Fruit fly (Drosophila melanogaster) whole organism, embryonic: ENCODE data around the gene Sytbeta.
A peak's percentile ranks its signal among the peaks of the same experiment; 100 is the strongest.

Experiments used
- B-H1 ChIP-seq: fragments of 200-800 bp; sonication (Bioruptor generic); IDR thresholded peaks from 3 replicates; pipeline ENCODE4 v1.3.6; 2022; ENCODE audit warnings: missing biosample characterization, missing genetic modification characterization
- Blimp-1 ChIP-seq: fragments of 200-800 bp; sonication (Bioruptor generic); optimal IDR thresholded peaks from 3 replicates; lab custom pipeline; 2018; ENCODE audit warnings: missing biosample characterization, missing genetic modification characterization, mild to moderate bottlenecking, moderate library complexity, missing genetic modification reagents
- CG10565 ChIP-seq: fragments of 200-800 bp; sonication (Bioruptor generic); optimal IDR thresholded peaks from 3 replicates; lab custom pipeline; 2016; ENCODE audit warnings: missing biosample characterization, mild to moderate bottlenecking, missing genetic modification characterization
- CG10979 ChIP-seq: fragments of 200-800 bp; sonication (Bioruptor generic); optimal IDR thresholded peaks from 2 replicates; lab custom pipeline; 2018; ENCODE audit warnings: missing biosample characterization, mild to moderate bottlenecking, missing genetic modification characterization, moderate library complexity
- CG11504 ChIP-seq: fragments of 200-800 bp; sonication (Bioruptor generic); optimal IDR thresholded peaks from 3 replicates; lab custom pipeline; 2019; ENCODE audit warnings: missing biosample characterization, mild to moderate bottlenecking, missing genetic modification characterization, moderate library complexity
- CG13123 ChIP-seq: fragments of 200-800 bp; sonication (Bioruptor generic); optimal IDR thresholded peaks from 2 replicates; lab custom pipeline; 2016; ENCODE audit warnings: missing biosample characterization, missing genetic modification characterization
- CG15011 ChIP-seq: fragments of 200-800 bp; sonication (Bioruptor generic); optimal IDR thresholded peaks from 3 replicates; lab custom pipeline; 2018; ENCODE audit warnings: missing biosample characterization, mild to moderate bottlenecking, missing genetic modification characterization
- CG15073 ChIP-seq: fragments of 200-800 bp; sonication (Bioruptor generic); optimal IDR thresholded peaks from 2 replicates; lab custom pipeline; 2016; ENCODE audit warnings: missing biosample characterization, missing genetic modification characterization
- CG1603 ChIP-seq: fragments of 200-800 bp; sonication (Bioruptor generic); optimal IDR thresholded peaks from 2 replicates; lab custom pipeline; 2019; ENCODE audit warnings: missing biosample characterization, mild to moderate bottlenecking, missing genetic modification characterization, moderate library complexity
- CG1792 ChIP-seq: fragments of 200-800 bp; sonication (Bioruptor generic); optimal IDR thresholded peaks from 2 replicates; lab custom pipeline; 2016; ENCODE audit warnings: missing biosample characterization, missing genetic modification characterization
- CG2712 ChIP-seq: fragments of 200-800 bp; optimal IDR thresholded peaks from 3 replicates; lab custom pipeline; 2019; ENCODE audit warnings: missing biosample characterization, mild to moderate bottlenecking, missing genetic modification characterization, moderate library complexity
- CG2875 ChIP-seq: fragments of 200-800 bp; sonication (Bioruptor generic); optimal IDR thresholded peaks from 2 replicates; lab custom pipeline; 2017; ENCODE audit warnings: missing biosample characterization, mild to moderate bottlenecking, missing genetic modification characterization, missing genetic modification reagents
- CG2889 ChIP-seq: fragments of 200-800 bp; sonication (Bioruptor generic); IDR thresholded peaks from 3 replicates; pipeline ENCODE4 v1.3.6; 2022; ENCODE audit warnings: missing biosample characterization, missing genetic modification characterization
- CG30403 ChIP-seq: fragments of 200-800 bp; sonication (Bioruptor generic); optimal IDR thresholded peaks from 3 replicates; lab custom pipeline; 2016; ENCODE audit warnings: missing biosample characterization, missing genetic modification characterization
- CG3281 ChIP-seq: fragments of 200-800 bp; sonication (Bioruptor generic); optimal IDR thresholded peaks from 3 replicates; lab custom pipeline; 2017; ENCODE audit warnings: missing biosample characterization, mild to moderate bottlenecking, missing genetic modification characterization
- CG33557 ChIP-seq: fragments of 200-800 bp; sonication (Bioruptor generic); optimal IDR thresholded peaks from 2 replicates; lab custom pipeline; 2019; ENCODE audit warnings: missing biosample characterization, mild to moderate bottlenecking, missing genetic modification characterization, moderate library complexity
- CG3726 ChIP-seq: fragments of 200-800 bp; sonication (Bioruptor generic); IDR thresholded peaks from 3 replicates; pipeline ENCODE4, ENCODE4 v1.3.6; 2022; ENCODE audit warnings: missing biosample characterization, missing genetic modification characterization
- CG5245 ChIP-seq: fragments of 200-800 bp; sonication (Bioruptor generic); optimal IDR thresholded peaks from 3 replicates; lab custom pipeline; 2016; ENCODE audit warnings: missing biosample characterization, missing genetic modification characterization
- CG6765 ChIP-seq: fragments of 200-800 bp; sonication (Bioruptor generic); optimal IDR thresholded peaks from 3 replicates; lab custom pipeline; 2017; ENCODE audit warnings: missing biosample characterization, mild to moderate bottlenecking, missing genetic modification characterization
- CG7357 ChIP-seq: fragments of 200-800 bp; sonication (Bioruptor generic); IDR thresholded peaks from 3 replicates; pipeline ENCODE4 v1.3.6; 2022; ENCODE audit warnings: missing biosample characterization, missing genetic modification characterization
- CG8281 ChIP-seq: fragments of 200-800 bp; sonication (Bioruptor generic); optimal IDR thresholded peaks from 2 replicates; lab custom pipeline; 2018; ENCODE audit warnings: missing biosample characterization, mild to moderate bottlenecking, missing genetic modification characterization, moderate library complexity
- CG8359 ChIP-seq: fragments of 200-800 bp; sonication (Bioruptor generic); optimal IDR thresholded peaks from 2 replicates; lab custom pipeline; 2017; ENCODE audit warnings: missing biosample characterization, mild to moderate bottlenecking, missing genetic modification characterization, borderline replicate concordance
- CG8388 ChIP-seq: fragments of 200-800 bp; sonication (Bioruptor generic); optimal IDR thresholded peaks from 2 replicates; lab custom pipeline; 2019; ENCODE audit warnings: missing biosample characterization, mild to moderate bottlenecking, missing genetic modification characterization, moderate library complexity
- D ChIP-seq, 2 experiments: fragments of 200-800 bp in 1 of 2; fragments of >200 bp in 1 of 2; sonication (Bioruptor generic) in 1 of 2; optimal IDR thresholded peaks; 2 replicates in 1 of 2; 3 replicates in 1 of 2; lab custom pipeline; 2017; ENCODE audit warnings: mild to moderate bottlenecking in 1 of 2, missing biosample characterization in 1 of 2, missing genetic modification characterization in 1 of 2, missing genetic modification reagents in 1 of 2
- Dek ChIP-seq: fragments of 200-800 bp; sonication (Bioruptor generic); optimal IDR thresholded peaks from 3 replicates; lab custom pipeline; 2019; ENCODE audit warnings: missing biosample characterization, mild to moderate bottlenecking, missing genetic modification characterization, moderate library complexity
- Dip2 ChIP-seq: fragments of 200-800 bp; sonication (Bioruptor generic); IDR thresholded peaks from 2 replicates; pipeline ENCODE4 v1.3.6; 2022; ENCODE audit warnings: missing biosample characterization, missing genetic modification characterization
- HLH4C ChIP-seq: fragments of 200-800 bp; sonication (Bioruptor generic); IDR thresholded peaks from 3 replicates; pipeline ENCODE4 v1.3.6; 2022; ENCODE audit warnings: missing biosample characterization, missing genetic modification characterization; ENCODE audit not compliant: partially characterized antibody
- Hr78 ChIP-seq, 2 experiments: fragments of 200-800 bp in 1 of 2; fragments of >200 bp in 1 of 2; sonication (Bioruptor generic) in 1 of 2; optimal IDR thresholded peaks; 2 replicates each; lab custom pipeline; 2017 to 2019; ENCODE audit warnings: missing biosample characterization in 2 of 2, missing genetic modification characterization in 2 of 2, mild to moderate bottlenecking in 1 of 2, moderate library complexity in 1 of 2
- Meics ChIP-seq: fragments of 200-800 bp; sonication (Bioruptor generic); optimal IDR thresholded peaks from 2 replicates; lab custom pipeline; 2017; ENCODE audit warnings: missing biosample characterization, mild to moderate bottlenecking, missing genetic modification characterization
- Neu2 ChIP-seq: fragments of 200-800 bp; sonication (Bioruptor generic); optimal IDR thresholded peaks from 3 replicates; lab custom pipeline; 2016; ENCODE audit warnings: missing biosample characterization, missing genetic modification characterization, borderline replicate concordance
- amos ChIP-seq: fragments of 200-800 bp; sonication (Bioruptor generic); IDR thresholded peaks from 2 replicates; pipeline ENCODE4 v1.3.6; 2022; ENCODE audit warnings: missing biosample characterization, missing genetic modification characterization; ENCODE audit not compliant: partially characterized antibody
- cad ChIP-seq: fragments of >200 bp; optimal IDR thresholded peaks from 2 replicates; lab custom pipeline; 2017; ENCODE audit warnings: missing biosample characterization, missing genetic modification characterization
- cg ChIP-seq: fragments of 200-800 bp; sonication (Bioruptor generic); optimal IDR thresholded peaks from 3 replicates; lab custom pipeline; 2019; ENCODE audit warnings: missing biosample characterization, mild to moderate bottlenecking, missing genetic modification characterization, moderate library complexity
- chm ChIP-seq: fragments of 200-800 bp; sonication (Bioruptor generic); IDR thresholded peaks from 2 replicates; pipeline ENCODE4 v1.3.6; 2022; ENCODE audit warnings: missing biosample characterization, missing genetic modification characterization
- chn ChIP-seq: fragments of 200-800 bp; sonication (Bioruptor generic); optimal IDR thresholded peaks from 2 replicates; lab custom pipeline; 2016; ENCODE audit warnings: missing biosample characterization, missing genetic modification characterization
- danr ChIP-seq: fragments of 200-800 bp; sonication (Bioruptor generic); IDR thresholded peaks from 2 replicates; pipeline ENCODE4 v1.3.6; 2022; ENCODE audit warnings: missing biosample characterization, missing genetic modification characterization
- gem ChIP-seq: fragments of 200-800 bp; sonication (Bioruptor generic); optimal IDR thresholded peaks from 2 replicates; lab custom pipeline; 2019; ENCODE audit warnings: missing biosample characterization, mild to moderate bottlenecking, missing genetic modification characterization, moderate library complexity
- hbn ChIP-seq: fragments of 200-800 bp; sonication (Bioruptor generic); IDR thresholded peaks from 2 replicates; pipeline ENCODE4 v1.3.6; 2022; ENCODE audit warnings: missing biosample characterization, missing genetic modification characterization; ENCODE audit not compliant: partially characterized antibody
- hkb ChIP-seq, 2 experiments: fragments of 200-800 bp in 1 of 2; fragments of >200 bp in 1 of 2; sonication (Bioruptor generic) in 1 of 2; IDR thresholded peaks in 1 of 2; optimal IDR thresholded peaks in 1 of 2; 2 replicates each; pipeline versions ENCODE4 v1.3.6 to Lab custom; 2017 to 2022; ENCODE audit warnings: missing biosample characterization in 1 of 2, missing genetic modification characterization in 1 of 2
- jing ChIP-seq: fragments of 200-800 bp; sonication (Bioruptor generic); optimal IDR thresholded peaks from 2 replicates; lab custom pipeline; 2018; ENCODE audit warnings: missing biosample characterization, mild to moderate bottlenecking, missing genetic modification characterization
- lmd ChIP-seq: fragments of 200-800 bp; sonication (Bioruptor generic); IDR thresholded peaks from 2 replicates; pipeline ENCODE4 v1.3.6; 2022; ENCODE audit warnings: missing biosample characterization, missing genetic modification characterization
- nom ChIP-seq: fragments of 200-800 bp; sonication (Bioruptor generic); optimal IDR thresholded peaks from 2 replicates; lab custom pipeline; 2017; ENCODE audit warnings: missing biosample characterization, missing genetic modification characterization, mild to moderate bottlenecking, moderate library complexity, missing genetic modification reagents
- oc ChIP-seq: fragments of 200-800 bp; sonication (Bioruptor generic); optimal IDR thresholded peaks from 2 replicates; lab custom pipeline; 2018; ENCODE audit warnings: missing biosample characterization, mild to moderate bottlenecking, missing genetic modification characterization, moderate library complexity
- slou ChIP-seq: fragments of 200-800 bp; sonication (Bioruptor generic); optimal IDR thresholded peaks from 3 replicates; lab custom pipeline; 2016; ENCODE audit warnings: missing biosample characterization, missing genetic modification characterization
- sr ChIP-seq: fragments of 200-800 bp; sonication (Bioruptor generic); IDR thresholded peaks from 3 replicates; pipeline ENCODE4 v1.3.6; 2022; ENCODE audit warnings: missing biosample characterization, missing genetic modification characterization
- trem ChIP-seq: fragments of 200-800 bp; optimal IDR thresholded peaks from 3 replicates; lab custom pipeline; 2019; ENCODE audit warnings: missing biosample characterization, mild to moderate bottlenecking, missing genetic modification characterization, moderate library complexity
- twi ChIP-seq: fragments of 200-800 bp; optimal IDR thresholded peaks from 2 replicates; lab custom pipeline; 2019; ENCODE audit warnings: missing biosample characterization, mild to moderate bottlenecking, missing genetic modification characterization, moderate library complexity
- usp ChIP-seq: fragments of >200 bp; optimal IDR thresholded peaks from 2 replicates; lab custom pipeline; 2017; ENCODE audit warnings: missing biosample characterization, missing genetic modification characterization
- vvl ChIP-seq: fragments of 200-800 bp; sonication (Bioruptor generic); IDR thresholded peaks from 2 replicates; pipeline ENCODE4 v1.3.6; 2022; ENCODE audit warnings: missing biosample characterization, missing genetic modification characterization

The Sytbeta gene

dm6 chr3L:15006825-15007224, 58.0 kb downstream of the Sytbeta start (continued):
- peak; percentile 27; the same call in 1 of the 2 replicates for TF ChIP-seq vvl (GFP tag; lab: Robert Waterston, UW)
- TF ChIP-seq cg (GFP tag; lab: Kevin White, UChicago): no peak
- peak; percentile 35 for TF ChIP-seq CG11504 (tag; lab: Kevin White, UChicago)
- TF ChIP-seq cad (GFP tag; lab: Kevin White, UChicago): no peak
- no peak for TF ChIP-seq amos
- TF ChIP-seq Neu2 (GFP tag; lab: Kevin White, UChicago): no peak
- TF ChIP-seq gem: peak; percentile 65
- TF ChIP-seq D (optimal IDR thresholded peaks at IDR 0.05; lab: Kevin White, UChicago): no peak
- TF ChIP-seq D (GFP tag; optimal IDR thresholded peaks at IDR 0.05; lab: Kevin White, UChicago): no peak
- no peak for TF ChIP-seq CG5245 (GFP tag; lab: Kevin White, UChicago)
- TF ChIP-seq Dek: no peak
- no peak for TF ChIP-seq CG3726
- no peak for TF ChIP-seq slou
- TF ChIP-seq HLH4C (GFP tag; lab: Robert Waterston, UW): no peak
- no peak for TF ChIP-seq CG8359 (GFP tag; lab: Kevin White, UChicago)
- peak; percentile 49 for TF ChIP-seq CG8388
- TF ChIP-seq Meics (GFP tag; lab: Kevin White, UChicago): no peak
- TF ChIP-seq usp: no peak
- no peak for TF ChIP-seq CG6765 (GFP tag; lab: Kevin White, UChicago)
- no peak for TF ChIP-seq oc (tag; lab: Kevin White, UChicago)
- TF ChIP-seq jing (GFP tag; lab: Kevin White, UChicago): no peak
- no peak for TF ChIP-seq sr
- no peak for TF ChIP-seq chm (GFP tag; lab: Robert Waterston, UW)
- no peak for TF ChIP-seq danr
- peak; percentile 15 for TF ChIP-seq CG30403 (GFP tag; lab: Kevin White, UChicago)
- TF ChIP-seq CG3281 (GFP tag; lab: Kevin White, UChicago): no peak
- 0 out of 2 replicates have a peak, but pooled peaks have one; percentile 17 for TF ChIP-seq lmd (GFP tag; lab: Robert Waterston, UW)
- no peak for TF ChIP-seq CG10565 (GFP tag; lab: Kevin White, UChicago)
- TF ChIP-seq CG13123: no peak
- peak; percentile 25 for TF ChIP-seq CG10979 (tag; lab: Kevin White, UChicago)
- TF ChIP-seq CG7357 (GFP tag; lab: Robert Waterston, UW): no peak
- TF ChIP-seq Hr78 (GFP tag; optimal IDR thresholded peaks at IDR 0.05; lab: Kevin White, UChicago): no peak
- no peak for TF ChIP-seq CG15073
- TF ChIP-seq CG1603: peak; percentile 66
- TF ChIP-seq trem (tag; lab: Kevin White, UChicago): no peak
- no peak for TF ChIP-seq twi (tag; lab: Kevin White, UChicago)
- TF ChIP-seq B-H1: no peak
- TF ChIP-seq Blimp-1 (GFP tag; lab: Kevin White, UChicago): peak; percentile 42
- TF ChIP-seq hkb (optimal IDR thresholded peaks at IDR 0.05; lab: Kevin White, UChicago): no peak
- 0 out of 2 replicates have a peak, but pooled peaks have one; percentile 29 for TF ChIP-seq hkb (GFP tag; IDR thresholded peaks at IDR 0.05; lab: Robert Waterston, UW)
- no peak for TF ChIP-seq CG1792 (GFP tag; lab: Kevin White, UChicago)
- no peak for TF ChIP-seq CG15011
- TF ChIP-seq CG2889 (GFP tag; lab: Robert Waterston, UW): no peak
- no peak for TF ChIP-seq chn (GFP tag; lab: Kevin White, UChicago)
- TF ChIP-seq CG2712 (tag; lab: Kevin White, UChicago): peak; percentile 19
- TF ChIP-seq Dip2 (GFP tag; lab: Robert Waterston, UW): no peak
- TF ChIP-seq nom (GFP tag; lab: Kevin White, UChicago): peak; percentile 26
- TF ChIP-seq hbn: no peak
- no peak for TF ChIP-seq CG33557
- TF ChIP-seq CG2875 (GFP tag; lab: Kevin White, UChicago): peak; percentile 4
- no peak for TF ChIP-seq CG8281
